Fruit fly (Drosophila melanogaster) whole organism, prepupa: Measurements from ENCODE around the gene scat.

Experiments used
- CG11294 ChIP-seq: fragments of 200-800 bp; sonication (Bioruptor generic); IDR thresholded peaks from 2 replicates; pipeline ENCODE4 v1.3.6; 2022; ENCODE audit warnings: missing biosample characterization, missing genetic modification characterization
- CG34406 ChIP-seq: fragments of 200-800 bp; sonication (Bioruptor generic); optimal IDR thresholded peaks from 3 replicates; lab custom pipeline; 2016; ENCODE audit warnings: missing biosample characterization, missing genetic modification characterization
- CG6276 ChIP-seq: fragments of 200-800 bp; sonication (Bioruptor generic); optimal IDR thresholded peaks from 2 replicates; lab custom pipeline; 2017; ENCODE audit warnings: missing biosample characterization, mild to moderate bottlenecking, missing genetic modification characterization
- CG9139 ChIP-seq: fragments of 200-800 bp; sonication (Bioruptor generic); optimal IDR thresholded peaks from 3 replicates; lab custom pipeline; 2017; ENCODE audit warnings: missing biosample characterization, mild to moderate bottlenecking, missing genetic modification characterization
- Hr39 ChIP-seq: fragments of 200-800 bp; sonication (Bioruptor generic); optimal IDR thresholded peaks from 2 replicates; lab custom pipeline; 2016; ENCODE audit warnings: missing biosample characterization, missing genetic modification characterization
- Lpt ChIP-seq: fragments of 200-800 bp; sonication (Bioruptor generic); optimal IDR thresholded peaks from 3 replicates; lab custom pipeline; 2016; ENCODE audit warnings: missing biosample characterization, missing genetic modification characterization
- Sox15 ChIP-seq: fragments of 200-800 bp; sonication (Bioruptor generic); optimal IDR thresholded peaks from 3 replicates; lab custom pipeline; 2016; ENCODE audit warnings: missing biosample characterization, missing genetic modification characterization
- fd59A ChIP-seq: fragments of 200-800 bp; sonication (Bioruptor generic); optimal IDR thresholded peaks from 2 replicates; lab custom pipeline; 2017; ENCODE audit warnings: missing biosample characterization, mild to moderate bottlenecking, missing genetic modification characterization, missing genetic modification reagents
- pdm3 ChIP-seq: fragments of 200-800 bp; sonication (Bioruptor generic); optimal IDR thresholded peaks from 3 replicates; lab custom pipeline; 2016; ENCODE audit warnings: missing biosample characterization, missing genetic modification characterization
- ss ChIP-seq, 2 experiments: fragments of 200-800 bp; sonication (Bioruptor generic); optimal IDR thresholded peaks; 2 replicates in 1 of 2; 3 replicates in 1 of 2; lab custom pipeline; 2017 to 2018; ENCODE audit warnings: mild to moderate bottlenecking in 2 of 2, missing biosample characterization in 2 of 2, missing genetic modification characterization in 2 of 2, moderate library complexity in 1 of 2
- svp ChIP-seq: fragments of 200-800 bp; sonication (Bioruptor generic); peaks from one replicate; lab custom pipeline; 2016; ENCODE audit warnings: missing biosample characterization, missing genetic modification characterization

DNA sequence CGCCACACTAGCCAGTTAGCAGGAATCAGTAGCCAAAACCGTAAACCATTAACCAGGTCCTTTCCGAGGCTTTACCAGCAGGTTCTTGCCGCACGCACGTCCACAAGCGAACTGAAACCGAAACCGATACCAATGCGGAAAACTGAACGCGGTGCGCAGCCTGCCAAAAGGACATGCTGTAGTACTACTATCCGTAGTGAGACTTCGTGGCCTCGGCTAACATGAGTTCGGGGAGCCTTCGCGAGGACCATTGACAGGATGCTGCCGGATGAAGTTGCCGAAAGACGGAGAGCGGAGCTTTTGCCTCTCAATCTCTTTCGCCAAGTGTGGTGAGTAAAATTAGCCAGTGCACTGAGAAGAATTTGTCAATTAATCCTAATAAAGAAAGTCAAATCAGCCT lies 16.2 kb upstream of the scat start, which contains the start of gene Shawl:
- TF ChIP-seq Hr39 (GFP tag; lab: Kevin White, UChicago) (no peak), pdm3 (no peak), ss (GFP tag; optimal IDR thresholded peaks at IDR 0.05; lab: Kevin White, UChicago) (no peak), CG11294 (no peak), fd59A (no peak), CG34406 (GFP tag; lab: Kevin White, UChicago) (no peak), CG9139 (GFP tag; lab: Kevin White, UChicago) (no peak), svp (GFP tag; lab: Kevin White, UChicago) (no peak), CG6276 (GFP tag; lab: Kevin White, UChicago) (no peak), Lpt (GFP tag; lab: Kevin White, UChicago) (no peak), Sox15 (GFP tag; lab: Kevin White, UChicago) (no peak)
